Fruit fly (Drosophila melanogaster) ovary, adult (tissue): ENCODE measurements around the gene Cerk.

ENCODE experiments used
- CG17801 ChIP-seq: fragments of 200-800 bp; optimal IDR thresholded peaks from 2 replicates; lab custom pipeline; 2019; ENCODE audit warnings: missing biosample characterization, mild to moderate bottlenecking, missing genetic modification characterization, moderate library complexity; ENCODE audit not compliant: partially characterized antibody

The Cerk gene

DNA sequence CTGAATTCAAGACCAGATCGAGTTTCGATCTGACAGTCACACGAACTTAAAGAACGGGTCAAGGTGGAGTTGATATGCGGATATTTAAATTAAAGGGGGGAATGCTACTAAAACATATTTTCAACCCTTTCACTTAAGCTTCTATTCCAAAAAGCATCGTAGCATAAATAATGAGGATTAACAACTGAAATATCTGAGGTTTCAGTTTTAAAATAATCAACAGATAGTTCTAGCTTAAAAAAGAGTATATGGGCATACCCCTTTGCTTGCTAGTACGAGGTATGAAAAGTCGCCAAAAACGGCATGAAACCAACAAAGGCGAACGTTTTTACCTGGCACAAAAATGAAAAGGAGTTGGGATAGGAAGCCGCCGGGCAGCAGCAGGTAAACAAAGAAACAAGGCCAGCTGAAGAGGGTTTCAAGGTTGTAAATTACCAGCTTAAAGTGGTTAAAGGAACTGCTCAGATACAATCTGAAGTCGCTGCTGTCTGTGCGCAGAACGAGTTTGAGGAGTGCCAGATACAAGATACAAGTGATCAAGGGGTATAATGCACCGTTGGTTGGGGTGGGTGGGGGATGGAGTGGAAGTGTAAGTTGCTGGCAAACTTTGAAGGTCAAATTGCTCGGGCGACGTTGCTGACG lies 36.2 kb downstream of the Cerk start:
- TF ChIP-seq CG17801 (GFP tag; lab: Kevin White, UChicago) = no peak

DNA sequence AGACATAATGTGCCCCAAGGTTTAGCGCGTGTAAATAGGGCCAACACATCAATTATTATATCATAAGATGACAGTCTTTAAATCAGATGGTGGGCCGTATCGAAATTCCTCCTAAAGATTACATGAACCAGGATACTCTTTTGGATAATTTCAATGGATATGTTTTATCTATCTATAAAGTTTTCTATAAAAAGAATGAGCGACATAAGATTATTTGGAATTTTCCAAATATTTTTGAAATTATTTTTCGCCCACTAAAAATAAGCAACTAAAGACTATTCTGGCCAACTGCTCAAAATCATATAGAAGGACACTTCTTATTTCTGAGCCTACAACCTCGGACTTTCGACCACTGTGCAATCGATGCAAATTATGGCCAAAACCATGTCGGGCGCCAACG lies 37.8 kb downstream of the Cerk start:
- no peak for TF ChIP-seq CG17801 (GFP tag; lab: Kevin White, UChicago)

DNA sequence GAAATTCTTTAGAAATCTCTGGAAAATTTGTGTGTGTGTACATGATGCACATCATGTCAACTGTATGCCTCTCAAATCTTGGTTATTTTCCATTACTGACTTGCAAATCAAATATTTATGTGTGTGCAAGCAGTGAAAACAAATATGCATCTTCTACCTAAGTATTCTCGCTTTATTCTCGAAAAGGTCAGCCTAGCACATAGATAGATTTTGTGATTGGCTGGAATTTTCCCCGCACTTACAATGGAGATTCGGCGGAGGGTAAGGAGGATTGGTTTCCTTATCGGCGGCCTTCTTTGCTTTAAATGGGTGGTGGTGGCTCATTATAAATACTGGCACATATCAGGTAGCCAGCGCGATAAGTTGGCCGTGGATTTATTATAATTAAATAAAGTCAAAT lies 40.2 kb downstream of the Cerk start:
- TF ChIP-seq CG17801 (GFP tag; lab: Kevin White, UChicago) = no peak

DNA sequence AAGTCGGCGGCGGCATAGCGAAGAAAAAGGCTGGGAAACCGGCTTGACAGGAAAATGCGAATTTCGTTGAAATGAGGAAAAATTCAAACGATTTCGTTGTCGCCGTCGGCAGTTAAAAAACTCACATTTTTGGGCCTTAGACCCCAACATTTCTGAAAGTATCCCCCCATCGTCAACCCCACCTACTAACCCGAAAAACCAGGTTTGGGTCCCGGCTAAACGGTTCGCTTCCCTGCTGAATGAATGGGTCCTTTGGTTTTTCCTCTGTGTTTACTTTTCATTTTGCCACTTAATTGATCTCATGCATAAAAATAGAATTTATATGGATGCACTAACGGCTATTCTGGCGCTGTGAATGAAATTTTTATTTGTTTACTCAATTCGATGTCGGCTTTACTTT lies 41.9 kb downstream of the Cerk start:
- TF ChIP-seq CG17801 (GFP tag; lab: Kevin White, UChicago) = no peak

DNA sequence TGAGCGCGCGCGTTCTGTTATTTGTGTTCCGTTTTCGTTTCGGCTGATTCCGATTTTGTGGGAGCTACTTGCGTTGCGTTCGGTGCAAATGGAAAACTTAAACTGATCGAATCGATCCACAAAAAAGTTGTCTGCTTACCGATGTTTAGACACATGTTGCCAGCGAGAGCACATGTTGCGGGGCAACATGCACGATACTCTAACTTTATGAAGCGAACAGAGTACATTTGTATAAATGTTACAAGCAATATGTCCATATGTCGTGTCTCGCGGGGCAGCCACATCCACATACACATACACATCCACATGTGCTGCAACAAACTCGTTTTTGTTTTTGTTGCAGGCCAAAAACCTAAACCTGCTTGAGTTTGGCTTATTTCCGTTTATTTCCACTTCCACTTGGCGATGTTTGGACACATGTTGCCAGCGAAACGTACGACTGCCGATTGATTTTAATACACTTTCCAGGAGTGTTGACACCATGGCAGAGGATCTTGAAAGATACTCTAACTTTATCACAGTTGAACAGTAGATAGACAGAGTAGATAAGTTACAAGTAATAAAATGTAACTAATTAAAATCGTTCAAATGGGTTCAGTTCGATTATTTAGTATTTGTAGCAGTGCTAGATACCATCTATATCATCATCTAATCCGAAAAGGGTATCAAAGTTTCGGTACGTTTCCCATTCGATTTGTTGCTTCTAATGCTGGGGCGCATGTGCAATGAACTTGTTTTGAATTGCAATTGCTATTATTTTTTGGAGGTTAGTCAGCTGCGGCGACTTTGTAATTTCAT lies 44.2 kb downstream of the Cerk start:
- TF ChIP-seq CG17801 (GFP tag; lab: Kevin White, UChicago) = peak; percentile 66

DNA sequence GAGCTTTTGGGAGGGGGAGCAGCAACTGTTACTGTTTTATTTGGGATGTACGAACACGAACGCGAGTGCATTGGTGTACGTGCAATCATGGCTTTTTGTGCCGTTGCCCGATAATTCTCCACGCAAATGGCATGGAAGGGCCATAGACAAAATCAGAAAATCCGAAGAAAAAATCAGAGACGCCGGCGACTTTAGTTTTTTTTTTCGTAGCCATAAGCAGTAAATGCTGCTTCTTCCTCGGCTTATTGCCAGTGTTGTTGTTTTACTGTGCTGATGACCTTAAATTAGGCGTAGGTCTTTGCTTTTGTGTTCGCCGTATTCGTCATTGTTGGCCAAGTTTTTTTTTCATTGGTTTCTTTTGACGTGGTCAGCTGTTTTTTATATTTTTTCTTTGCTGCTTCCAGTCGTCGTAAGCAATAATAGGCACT lies 45.9 kb downstream of the Cerk start:
- peak; percentile 49 for TF ChIP-seq CG17801 (GFP tag; lab: Kevin White, UChicago)

DNA sequence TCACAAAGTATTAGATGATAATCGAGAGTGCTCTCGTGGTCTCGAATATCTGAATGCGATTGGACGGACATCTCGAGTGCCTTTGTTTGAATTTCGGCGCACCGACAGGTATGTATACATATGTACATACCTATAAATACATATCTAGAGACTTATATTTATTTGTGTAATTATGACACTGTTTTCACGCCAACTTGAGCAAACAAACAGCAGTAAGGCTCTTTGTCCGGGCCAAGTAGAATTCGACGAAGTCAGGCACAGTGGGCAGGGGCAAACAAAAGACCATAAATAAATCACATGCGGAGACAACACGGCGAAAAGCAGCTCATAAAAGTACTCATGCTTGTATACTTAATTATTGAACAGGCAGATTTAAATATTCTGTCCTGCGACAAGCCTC lies 47.4 kb downstream of the Cerk start:
- TF ChIP-seq CG17801 (GFP tag; lab: Kevin White, UChicago) = no peak

DNA sequence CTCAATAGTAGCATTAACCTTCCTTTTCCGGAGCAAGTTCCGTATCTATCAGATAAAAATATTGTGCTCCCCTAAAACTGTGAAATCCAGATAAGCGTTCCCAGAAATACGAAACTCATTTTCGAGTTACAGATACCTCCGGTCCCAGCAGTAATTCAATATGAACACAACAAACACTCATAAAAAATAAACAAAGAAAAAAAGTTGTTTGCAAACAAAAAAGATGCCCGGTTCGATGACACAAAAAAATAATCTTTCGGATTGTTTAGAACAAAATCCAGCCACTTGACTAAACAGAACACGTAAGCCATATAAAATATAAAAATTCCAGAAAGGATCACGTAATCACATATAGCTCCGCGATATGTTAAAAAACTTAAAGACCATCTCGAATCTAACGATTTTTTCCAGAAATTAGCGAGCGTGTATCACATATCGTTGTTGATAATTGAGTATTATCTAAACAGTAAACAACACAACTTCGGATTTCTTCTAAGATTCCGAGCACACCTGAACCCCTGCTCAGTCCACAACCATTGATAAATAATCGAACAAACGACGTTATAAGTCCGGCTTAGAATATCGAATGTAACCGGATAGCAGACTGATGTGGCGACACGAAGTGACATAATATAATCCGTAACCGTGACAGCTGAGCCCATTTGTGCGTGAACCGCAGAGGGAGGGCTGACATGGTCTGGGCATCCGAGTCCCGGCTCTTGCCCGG lies 48.9 kb downstream of the Cerk start:
- no peak for TF ChIP-seq CG17801 (GFP tag; lab: Kevin White, UChicago)

DNA sequence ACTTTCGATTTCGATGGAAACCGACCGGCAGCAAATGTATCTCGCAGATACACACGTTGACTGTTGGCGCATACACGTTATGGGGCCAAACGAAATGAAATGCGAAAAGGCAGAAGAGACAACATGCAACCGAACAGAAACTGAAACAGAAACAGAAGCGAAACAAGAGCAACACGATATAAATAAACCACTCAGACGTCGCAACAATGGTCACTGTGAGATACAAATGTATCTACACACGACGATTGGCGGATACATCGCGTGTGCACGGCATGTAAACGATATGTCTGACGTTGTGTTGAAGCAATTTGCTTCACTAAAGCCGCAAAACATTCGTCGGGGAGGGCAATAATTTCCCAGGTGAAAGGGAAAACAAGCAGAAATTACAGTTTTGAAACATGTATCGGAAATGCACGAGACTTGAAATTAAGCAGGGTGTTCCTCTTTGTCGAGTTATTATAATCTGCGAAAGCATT lies 50.4 kb downstream of the Cerk start:
- peak; percentile 27 for TF ChIP-seq CG17801 (GFP tag; lab: Kevin White, UChicago)

DNA sequence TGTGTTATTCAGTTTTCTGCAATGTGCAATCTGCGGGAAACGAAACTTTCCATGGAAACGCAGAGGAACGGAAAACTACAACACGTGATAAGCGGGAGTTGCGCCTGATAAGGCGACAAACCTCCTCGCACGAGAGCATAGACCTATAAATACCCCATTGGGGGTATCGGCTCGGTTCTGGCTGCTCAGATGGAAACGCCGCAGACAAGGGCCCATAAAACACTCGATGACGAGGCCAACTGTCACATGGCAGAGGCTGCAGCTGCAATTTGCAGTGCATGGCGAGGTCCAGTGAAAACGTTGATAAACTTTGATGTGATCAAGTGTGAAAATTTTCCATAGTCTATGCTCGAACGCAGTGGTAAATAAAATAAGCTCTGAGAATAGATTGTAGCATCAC lies 51.3 kb downstream of the Cerk start:
- TF ChIP-seq CG17801 (GFP tag; lab: Kevin White, UChicago) = no peak

DNA sequence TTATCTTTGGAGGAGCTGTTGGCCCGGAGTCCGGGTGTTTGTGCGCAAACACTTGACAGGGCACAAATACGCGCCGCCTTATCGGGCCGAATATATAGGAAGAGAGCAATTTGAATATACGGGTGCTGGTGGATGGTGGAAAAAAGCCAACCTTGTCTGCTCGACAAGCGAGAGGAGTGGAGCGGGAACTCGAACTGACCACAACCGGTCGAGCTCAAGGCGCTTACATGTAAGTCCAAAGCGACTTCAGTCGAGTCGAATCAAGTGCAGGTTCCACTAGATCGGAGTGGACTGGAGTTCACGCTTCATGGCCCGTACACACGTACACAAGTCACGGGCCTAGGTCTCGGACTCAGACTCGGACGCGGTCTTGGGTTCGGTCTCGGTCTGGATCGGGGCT lies 52.2 kb downstream of the Cerk start:
- TF ChIP-seq CG17801 (GFP tag; lab: Kevin White, UChicago) = no peak

DNA sequence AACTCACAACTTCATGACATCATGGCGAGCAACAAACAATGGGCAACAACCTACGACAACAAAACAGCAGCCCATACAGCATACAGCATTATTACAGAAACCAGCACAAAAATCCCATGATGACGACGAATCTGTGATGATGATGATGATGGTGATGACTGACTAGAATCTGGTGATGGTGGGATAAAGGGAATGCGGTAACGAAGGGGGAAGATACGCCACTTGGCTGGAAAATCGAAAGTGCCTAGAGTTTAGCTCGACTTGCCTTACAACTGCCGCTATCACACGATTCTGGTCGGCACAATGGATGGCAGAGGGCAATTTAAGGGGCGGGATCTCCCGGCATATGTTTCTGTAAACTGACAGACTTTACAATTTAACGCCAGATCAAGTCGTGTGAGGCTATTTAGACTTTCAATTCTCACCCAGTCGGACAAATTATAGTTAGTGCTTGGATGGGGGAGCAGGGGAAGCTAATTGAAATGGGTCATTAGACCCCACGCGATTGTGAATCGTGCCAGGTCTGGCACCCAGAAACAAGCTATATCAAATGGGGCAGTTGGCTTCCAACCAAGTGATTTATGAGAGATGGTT lies 53.0 kb downstream of the Cerk start:
- no peak for TF ChIP-seq CG17801 (GFP tag; lab: Kevin White, UChicago)

DNA sequence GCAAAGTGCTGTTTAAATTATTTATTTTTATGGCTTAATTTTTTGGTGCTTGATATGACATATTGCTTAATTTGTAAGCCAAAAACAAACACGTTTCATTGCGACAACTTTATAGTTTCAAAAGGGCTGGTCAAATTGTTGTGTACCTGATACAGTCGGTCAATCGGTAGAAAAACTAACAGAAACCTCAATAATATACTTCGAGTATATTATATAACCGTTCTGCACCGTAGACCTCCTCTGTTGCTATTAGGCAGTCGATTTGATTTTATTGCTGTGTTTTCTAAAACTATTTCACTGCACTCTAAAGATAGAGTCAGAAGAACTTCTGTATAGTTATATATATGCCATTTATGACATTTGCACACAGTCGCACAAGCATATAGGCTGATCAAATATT lies 57.9 kb downstream of the Cerk start:
- TF ChIP-seq CG17801 (GFP tag; lab: Kevin White, UChicago) = no peak

DNA sequence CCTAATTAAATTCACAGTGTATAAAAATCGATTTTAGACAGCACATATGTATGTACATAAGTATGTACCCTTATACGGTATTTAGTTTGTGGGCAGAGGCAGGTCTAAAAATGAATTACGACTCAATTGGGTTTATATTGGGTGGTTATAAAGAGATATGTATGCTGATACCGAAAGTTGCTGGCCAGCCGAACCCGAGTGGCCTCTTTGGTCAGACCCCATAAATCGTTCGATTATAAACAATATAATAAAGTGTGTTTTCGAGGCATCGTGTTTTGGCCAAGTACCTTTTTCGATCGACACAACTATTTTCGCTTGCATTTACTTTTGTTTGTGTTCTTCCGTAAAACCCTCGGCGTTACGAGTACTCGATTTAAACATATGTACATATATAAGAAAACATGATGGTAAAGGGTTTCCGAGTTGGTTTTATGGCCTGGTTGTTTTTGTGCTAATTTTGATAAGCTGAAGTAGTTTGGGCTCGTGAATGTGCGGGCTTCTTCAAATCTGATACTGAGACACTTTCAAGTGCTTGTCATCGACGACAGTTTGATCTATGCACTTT lies 58.8 kb downstream of the Cerk start:
- no peak for TF ChIP-seq CG17801 (GFP tag; lab: Kevin White, UChicago)
